Worm (Caenorhabditis elegans) whole organism, L4 larva: ENCODE data around the gene ZK1098.12.

Source experiments
- F10B5.3 ChIP-seq: sonication (generic microtip); optimal IDR thresholded peaks from 2 replicates; lab custom pipeline; 2016; ENCODE audit warnings: mild to moderate bottlenecking, missing genetic modification characterization, missing compliant biosample characterization
- F49E8.2 ChIP-seq: sonication (generic microtip); optimal IDR thresholded peaks from 2 replicates; lab custom pipeline; 2016; ENCODE audit warnings: missing compliant biosample characterization, mild to moderate bottlenecking, missing genetic modification characterization, borderline replicate concordance
- Y75B8A.6 ChIP-seq: fragments of 200-800 bp; sonication (Bioruptor generic); IDR thresholded peaks from 2 replicates; pipeline ENCODE4 v1.3.6; 2022; ENCODE audit warnings: missing genetic modification reagents, missing genetic modification characterization, missing compliant biosample characterization
- ceh-20 ChIP-seq: fragments of 200-800 bp; sonication (Bioruptor generic); IDR thresholded peaks from 2 replicates; pipeline ENCODE4 v1.3.6; 2022; ENCODE audit warnings: missing genetic modification reagents, missing genetic modification characterization, missing compliant biosample characterization
- ceh-28 ChIP-seq: fragments of 150-350 bp; optimal IDR thresholded peaks from 2 replicates; lab custom pipeline; 2014; ENCODE audit warnings: missing biosample characterization, missing genetic modification reagents, missing genetic modification characterization
- ceh-82 ChIP-seq: sonication (generic microtip); optimal IDR thresholded peaks from 2 replicates; lab custom pipeline; 2017; ENCODE audit warnings: missing biosample characterization, missing genetic modification characterization
- ces-1 ChIP-seq: fragments of 150-350 bp; sonication (generic microtip); optimal IDR thresholded peaks from 4 replicates; lab custom pipeline; 2014; ENCODE audit warnings: missing biosample characterization, missing genetic modification reagents, missing genetic modification characterization
- ctbp-1 ChIP-seq: fragments of 200-800 bp; sonication (Bioruptor generic); IDR thresholded peaks from 2 replicates; pipeline ENCODE4 v1.3.6; 2022; ENCODE audit warnings: missing genetic modification reagents, missing genetic modification characterization, missing compliant biosample characterization
- daf-16 ChIP-seq, 3 experiments: sonication (generic microtip); optimal IDR thresholded peaks; 2 replicates each; lab custom pipeline; 2016 to 2017; ENCODE audit warnings: missing genetic modification characterization in 3 of 3, missing genetic modification reagents in 3 of 3, mild to moderate bottlenecking in 2 of 3, missing compliant biosample characterization in 2 of 3, missing biosample characterization in 1 of 3, moderate library complexity in 1 of 3
- daf-19 ChIP-seq: fragments of 200-800 bp; sonication (Bioruptor generic); conservative IDR thresholded peaks from 2 replicates; pipeline ENCODE4 v1.3.6; 2022; ENCODE audit warnings: missing genetic modification characterization, missing compliant biosample characterization
- daf-8 ChIP-seq: fragments of 200-800 bp; sonication (Bioruptor generic); IDR thresholded peaks from 2 replicates; pipeline ENCODE4 v1.3.6; 2022; ENCODE audit warnings: missing genetic modification characterization, missing compliant biosample characterization
- duxl-1 ChIP-seq: sonication (generic microtip); optimal IDR thresholded peaks from 2 replicates; lab custom pipeline; 2016; ENCODE audit warnings: mild to moderate bottlenecking, missing genetic modification characterization, moderate library complexity, missing compliant biosample characterization; ENCODE audit not compliant: poor library complexity
- dve-1 ChIP-seq: sonication (generic microtip); optimal IDR thresholded peaks from 2 replicates; lab custom pipeline; 2017; ENCODE audit warnings: antibody characterized with exemption, mild to moderate bottlenecking, missing genetic modification characterization, missing compliant biosample characterization; ENCODE audit not compliant: insufficient read depth
- egl-43 ChIP-seq: fragments of 200-800 bp; sonication (Bioruptor generic); IDR thresholded peaks from 2 replicates; pipeline ENCODE4 v1.3.6; 2022; ENCODE audit warnings: missing genetic modification reagents, missing genetic modification characterization, missing compliant biosample characterization
- fkh-10 ChIP-seq: fragments of 150-350 bp; optimal IDR thresholded peaks from 2 replicates; lab custom pipeline; 2014; ENCODE audit warnings: missing biosample characterization, missing genetic modification reagents, missing genetic modification characterization
- gei-8 ChIP-seq: fragments of 200-800 bp; sonication (Bioruptor generic); optimal IDR thresholded peaks from 2 replicates; lab custom pipeline; 2018; ENCODE audit warnings: mild to moderate bottlenecking, missing genetic modification characterization, missing compliant biosample characterization
- hlh-11 ChIP-seq: fragments of 200-800 bp; sonication (Bioruptor generic); optimal IDR thresholded peaks from 2 replicates; lab custom pipeline; 2018; ENCODE audit warnings: mild to moderate bottlenecking, missing genetic modification characterization, missing compliant biosample characterization
- hlh-30 ChIP-seq: sonication (generic microtip); optimal IDR thresholded peaks from 2 replicates; lab custom pipeline; 2017; ENCODE audit warnings: antibody characterized with exemption, mild to moderate bottlenecking, missing genetic modification characterization, missing compliant biosample characterization; ENCODE audit not compliant: insufficient read depth
- lin-15B ChIP-seq: fragments of 150-350 bp; sonication (generic microtip); optimal IDR thresholded peaks from 3 replicates; lab custom pipeline; 2014; ENCODE audit warnings: missing biosample characterization, missing genetic modification characterization
- lin-38 ChIP-seq: fragments of 200-800 bp; sonication (Bioruptor generic); IDR thresholded peaks from 2 replicates; pipeline ENCODE4 v1.3.6; 2022; ENCODE audit warnings: missing genetic modification reagents, missing genetic modification characterization, missing compliant biosample characterization
- lir-3 ChIP-seq: sonication (generic microtip); optimal IDR thresholded peaks from 2 replicates; lab custom pipeline; 2016; ENCODE audit warnings: mild to moderate bottlenecking, missing genetic modification characterization, missing compliant biosample characterization
- lsy-2 ChIP-seq, 2 experiments: fragments of 150-350 bp in 1 of 2; sonication (generic microtip) in 1 of 2; optimal IDR thresholded peaks; 2 replicates each; lab custom pipeline; 2014 to 2017; ENCODE audit warnings: missing biosample characterization in 2 of 2, missing genetic modification characterization in 2 of 2
- madf-5 ChIP-seq, 2 experiments: fragments of 200-800 bp; sonication (Bioruptor generic); IDR thresholded peaks; 2 replicates each; pipeline ENCODE4 v1.3.6; 2022; ENCODE audit warnings: missing compliant biosample characterization in 2 of 2, missing genetic modification characterization in 2 of 2
- mxl-2 ChIP-seq: fragments of 200-800 bp; sonication (Bioruptor generic); conservative IDR thresholded peaks from 2 replicates; pipeline ENCODE4 v1.3.6; 2022; ENCODE audit warnings: missing genetic modification reagents, missing genetic modification characterization, missing compliant biosample characterization
- nhr-102 ChIP-seq: sonication (generic microtip); optimal IDR thresholded peaks from 2 replicates; lab custom pipeline; 2016; ENCODE audit warnings: mild to moderate bottlenecking, missing genetic modification characterization, moderate library complexity, missing compliant biosample characterization
- nhr-25 ChIP-seq: sonication (generic microtip); optimal IDR thresholded peaks from 2 replicates; lab custom pipeline; 2017; ENCODE audit warnings: missing genetic modification characterization, mild to moderate bottlenecking, missing compliant biosample characterization, antibody characterized with exemption, moderate library complexity, borderline replicate concordance; ENCODE audit not compliant: insufficient read depth
- nhr-28 ChIP-seq: fragments of 150-350 bp; optimal IDR thresholded peaks from 2 replicates; lab custom pipeline; 2014; ENCODE audit warnings: missing biosample characterization, missing genetic modification characterization
- nhr-41 ChIP-seq: fragments of 200-800 bp; sonication (Bioruptor generic); IDR thresholded peaks from 2 replicates; pipeline ENCODE4 v1.3.6; 2022; ENCODE audit warnings: missing genetic modification reagents, missing genetic modification characterization, missing compliant biosample characterization
- nhr-6 ChIP-seq: fragments of 150-350 bp; optimal IDR thresholded peaks from 2 replicates; lab custom pipeline; 2014; ENCODE audit warnings: missing biosample characterization, missing genetic modification characterization
- nhr-76 ChIP-seq: fragments of 150-350 bp; optimal IDR thresholded peaks from 2 replicates; lab custom pipeline; 2014; ENCODE audit warnings: missing biosample characterization, missing genetic modification characterization
- nhr-77 ChIP-seq: fragments of 150-350 bp; optimal IDR thresholded peaks from 2 replicates; lab custom pipeline; 2014; ENCODE audit warnings: missing biosample characterization, missing genetic modification characterization
- php-3 ChIP-seq: fragments of 200-800 bp; sonication (Bioruptor generic); IDR thresholded peaks from 2 replicates; pipeline ENCODE4 v1.3.6; 2022; ENCODE audit warnings: missing genetic modification reagents, missing genetic modification characterization, missing compliant biosample characterization
- pqm-1 ChIP-seq: sonication (generic microtip); optimal IDR thresholded peaks from 2 replicates; lab custom pipeline; 2017; ENCODE audit warnings: missing biosample characterization, missing genetic modification characterization
- sdz-12 ChIP-seq: fragments of 200-800 bp; sonication (Bioruptor generic); optimal IDR thresholded peaks from 2 replicates; lab custom pipeline; 2018; ENCODE audit warnings: mild to moderate bottlenecking, missing genetic modification characterization, missing compliant biosample characterization
- snpc-4 ChIP-seq: fragments of 150-350 bp; optimal IDR thresholded peaks from 2 replicates; lab custom pipeline; 2014; ENCODE audit warnings: missing biosample characterization, missing genetic modification characterization
- unc-62 ChIP-seq, 3 experiments: fragments of 150-350 bp in 1 of 3; sonication (generic microtip); optimal IDR thresholded peaks in 2 of 3; peaks in 1 of 3; 1 replicate in 1 of 3; 2 replicates in 2 of 3; lab custom pipeline; 2014 to 2017; ENCODE audit warnings: missing biosample characterization in 3 of 3, missing genetic modification characterization in 3 of 3, missing genetic modification reagents in 3 of 3, missing genotype in 1 of 3
- vab-7 ChIP-seq: fragments of 200-800 bp; sonication (Bioruptor generic); IDR thresholded peaks from 2 replicates; pipeline ENCODE4 v1.3.6; 2022; ENCODE audit warnings: missing genetic modification reagents, missing genetic modification characterization, missing compliant biosample characterization
- zip-11 ChIP-seq: fragments of 200-800 bp; sonication (Bioruptor generic); IDR thresholded peaks from 2 replicates; pipeline ENCODE4 v1.3.6; 2022; ENCODE audit warnings: missing genetic modification characterization, missing compliant biosample characterization
- ztf-7 ChIP-seq: fragments of 150-350 bp; optimal IDR thresholded peaks from 2 replicates; lab custom pipeline; 2014; ENCODE audit warnings: missing biosample characterization, missing genetic modification characterization

Gene ZK1098.12

ce11 chrIII:9580039-9580891, 35.3 kb downstream of the ZK1098.12 start, which contains the start of gene ced-7:
Gene ced-7, minus strand, starts transcription at chrIII:9580089.
- no peak for TF ChIP-seq ztf-7 (tag; lab: Kevin White, UChicago)
- TF ChIP-seq madf-5 (GFP tag; IDR thresholded peaks at IDR 0.05; lab: Robert Waterston, UW), result no peak
- TF ChIP-seq unc-62 (GFP tag; optimal IDR thresholded peaks at IDR 0.05 in 1 of 2; lab: Kevin White, UChicago), result peak in 1 of 2 experiments; percentile 45
- no peak for TF ChIP-seq unc-62 (tag; optimal IDR thresholded peaks at IDR 0.05; lab: Kevin White, UChicago)
- TF ChIP-seq daf-16 (GFP tag; optimal IDR thresholded peaks at IDR 0.05; lab: Kevin White, UChicago), result no peak
- TF ChIP-seq daf-16 (tag; optimal IDR thresholded peaks at IDR 0.05; lab: Kevin White, UChicago), result peak; percentile 77
- TF ChIP-seq ceh-82, result no peak
- no peak for TF ChIP-seq hlh-11 (tag; lab: Kevin White, UChicago)
- no peak for TF ChIP-seq nhr-76 (tag; lab: Kevin White, UChicago)
- peak in 1 of 2 experiments; percentile 28 for TF ChIP-seq lsy-2 (tag; optimal IDR thresholded peaks at IDR 0.05; lab: Kevin White, UChicago)
- TF ChIP-seq nhr-41 (GFP tag; lab: Robert Waterston, UW), result no peak
- peak; percentile 87 for TF ChIP-seq hlh-30
- peak; percentile 49 for TF ChIP-seq lin-38 (GFP tag; lab: Robert Waterston, UW)
- TF ChIP-seq F49E8.2 (tag; lab: Kevin White, UChicago), result no peak
- TF ChIP-seq, all 104 proteins: peak for 5

- TF ChIP-seq ceh-20 (GFP tag; lab: Robert Waterston, UW) (no peak), daf-8 (GFP tag; lab: Robert Waterston, UW) (no peak), snpc-4 (tag; lab: Kevin White, UChicago) (no peak), nhr-25 (tag; lab: Kevin White, UChicago) (no peak), vab-7 (GFP tag; lab: Robert Waterston, UW) (no peak), lir-3 (tag; lab: Kevin White, UChicago) (no peak), nhr-6 (tag; lab: Kevin White, UChicago) (no peak), duxl-1 (tag; lab: Kevin White, UChicago) (no peak), ceh-28 (tag; lab: Kevin White, UChicago) (no peak), nhr-77 (tag; lab: Kevin White, UChicago) (peak; percentile 21), daf-16 (GFP tag; optimal IDR thresholded peaks at IDR 0.05; lab: Kevin White, UChicago) (no peak), daf-16 (tag; optimal IDR thresholded peaks at IDR 0.05; lab: Kevin White, UChicago) (peak; percentile 99), zip-11 (GFP tag; lab: Robert Waterston, UW) (no peak), F10B5.3 (tag; lab: Kevin White, UChicago) (no peak), Y75B8A.6 (GFP tag; lab: Robert Waterston, UW) (no peak), gei-8 (GFP tag; lab: Kevin White, UChicago) (no peak), daf-19 (GFP tag; lab: Robert Waterston, UW) (no peak), dve-1 (tag; lab: Kevin White, UChicago) (peak; percentile 75), madf-5 (GFP tag; IDR thresholded peaks at IDR 0.05; lab: Robert Waterston, UW) (no peak), hlh-11 (tag; lab: Kevin White, UChicago) (peak; percentile 14), php-3 (peak; percentile 74), mxl-2 (GFP tag; lab: Robert Waterston, UW) (no peak), pqm-1 (tag; lab: Kevin White, UChicago) (peak; percentile 4), fkh-10 (GFP tag; lab: Kevin White, UChicago) (no peak), ces-1 (GFP tag; lab: Kevin White, UChicago) (no peak), ctbp-1 (no peak), lin-15B (no peak), egl-43 (GFP tag; lab: Robert Waterston, UW) (no peak), nhr-28 (tag; lab: Kevin White, UChicago) (peak; percentile 29), nhr-102 (tag; lab: Kevin White, UChicago) (no peak), sdz-12 (no peak)
- TF ChIP-seq, all 104 proteins: peak for 7
These were observed 37.3 kb downstream of the ZK1098.12 start, which contains the start of gene C48B4.3 for ce11 chrIII:9582240-9582639. Gene C48B4.3, minus strand, starts transcription at chrIII:9582388.
